Fruit fly (Drosophila melanogaster) whole organism, embryonic: ENCODE measurements around the gene lawc.

Experiments used
- Abd-B ChIP-seq: fragments of 200-800 bp; sonication (Bioruptor generic); optimal IDR thresholded peaks from 2 replicates; lab custom pipeline; 2018; ENCODE audit warnings: missing biosample characterization, mild to moderate bottlenecking, missing genetic modification characterization, moderate library complexity
- B-H1 ChIP-seq: fragments of 200-800 bp; sonication (Bioruptor generic); IDR thresholded peaks from 3 replicates; pipeline ENCODE4 v1.3.6; 2022; ENCODE audit warnings: missing biosample characterization, missing genetic modification characterization
- C15 ChIP-seq: fragments of 200-800 bp; sonication (Bioruptor generic); IDR thresholded peaks from 3 replicates; pipeline ENCODE4 v1.3.6; 2022; ENCODE audit warnings: missing biosample characterization, missing genetic modification characterization
- CG10147 ChIP-seq: fragments of 200-800 bp; sonication (Bioruptor generic); optimal IDR thresholded peaks from 2 replicates; lab custom pipeline; 2019; ENCODE audit warnings: missing biosample characterization, mild to moderate bottlenecking, missing genetic modification characterization, moderate library complexity
- CG10565 ChIP-seq: fragments of 200-800 bp; sonication (Bioruptor generic); optimal IDR thresholded peaks from 3 replicates; lab custom pipeline; 2016; ENCODE audit warnings: missing biosample characterization, mild to moderate bottlenecking, missing genetic modification characterization
- CG11093 ChIP-seq: fragments of 200-800 bp; sonication (Bioruptor generic); IDR thresholded peaks from 3 replicates; pipeline ENCODE4 v1.3.6; 2022; ENCODE audit warnings: missing biosample characterization, missing genetic modification characterization
- CG11504 ChIP-seq: fragments of 200-800 bp; sonication (Bioruptor generic); optimal IDR thresholded peaks from 3 replicates; lab custom pipeline; 2019; ENCODE audit warnings: missing biosample characterization, mild to moderate bottlenecking, missing genetic modification characterization, moderate library complexity
- CG11695 ChIP-seq: fragments of 200-800 bp; sonication (Bioruptor generic); IDR thresholded peaks from 3 replicates; pipeline ENCODE4 v1.3.6; 2022; ENCODE audit warnings: missing biosample characterization, missing genetic modification characterization
- CG12659 ChIP-seq: fragments of 200-800 bp; sonication (Bioruptor generic); optimal IDR thresholded peaks from 3 replicates; lab custom pipeline; 2017; ENCODE audit warnings: mild to moderate bottlenecking, missing biosample characterization, missing genetic modification reagents, missing genetic modification characterization
- CG12769 ChIP-seq: fragments of 200-800 bp; sonication (Bioruptor generic); optimal IDR thresholded peaks from 2 replicates; lab custom pipeline; 2019; ENCODE audit warnings: missing biosample characterization, mild to moderate bottlenecking, missing genetic modification characterization, moderate library complexity
- CG13624 ChIP-seq: fragments of 200-800 bp; sonication (Bioruptor generic); optimal IDR thresholded peaks from 2 replicates; lab custom pipeline; 2016; ENCODE audit warnings: missing biosample characterization, missing genetic modification characterization
- CG14667 ChIP-seq: fragments of 200-800 bp; sonication (Bioruptor generic); IDR thresholded peaks from 2 replicates; pipeline ENCODE4 v1.3.6; 2022; ENCODE audit warnings: missing biosample characterization, missing genetic modification characterization
- CG17568 ChIP-seq: fragments of 200-800 bp; sonication (Bioruptor generic); optimal IDR thresholded peaks from 2 replicates; lab custom pipeline; 2018; ENCODE audit warnings: missing biosample characterization, mild to moderate bottlenecking, missing genetic modification characterization, moderate library complexity
- CG17612 ChIP-seq: fragments of 200-800 bp; sonication (Bioruptor generic); IDR thresholded peaks from 2 replicates; pipeline ENCODE4 v1.3.6; 2022; ENCODE audit warnings: missing biosample characterization, missing genetic modification characterization
- CG18262 ChIP-seq: fragments of 200-800 bp; optimal IDR thresholded peaks from 3 replicates; lab custom pipeline; 2019; ENCODE audit warnings: missing biosample characterization, mild to moderate bottlenecking, missing genetic modification characterization, moderate library complexity
- CG2678 ChIP-seq: fragments of 200-800 bp; sonication (Bioruptor generic); optimal IDR thresholded peaks from 3 replicates; lab custom pipeline; 2019; ENCODE audit warnings: missing biosample characterization, mild to moderate bottlenecking, missing genetic modification characterization, moderate library complexity
- CG4404 ChIP-seq: fragments of 200-800 bp; sonication (Bioruptor generic); IDR thresholded peaks from 2 replicates; pipeline ENCODE4 v1.3.6; 2022; ENCODE audit warnings: missing biosample characterization, missing genetic modification characterization
- CG4707 ChIP-seq: fragments of 200-800 bp; sonication (Bioruptor generic); optimal IDR thresholded peaks from 2 replicates; lab custom pipeline; 2018; ENCODE audit warnings: missing biosample characterization, mild to moderate bottlenecking, missing genetic modification characterization, moderate library complexity
- CG4730 ChIP-seq: fragments of 200-800 bp; sonication (Bioruptor generic); IDR thresholded peaks from 2 replicates; pipeline ENCODE4 v1.3.6; 2022; ENCODE audit warnings: missing biosample characterization, missing genetic modification characterization
- CG4820 ChIP-seq: fragments of 200-800 bp; sonication (Bioruptor generic); optimal IDR thresholded peaks from 3 replicates; lab custom pipeline; 2016; ENCODE audit warnings: missing biosample characterization, missing genetic modification characterization
- CG6272 ChIP-seq: fragments of 200-800 bp; sonication (Bioruptor generic); IDR thresholded peaks from 2 replicates; pipeline ENCODE4 v1.3.6; 2022; ENCODE audit warnings: missing biosample characterization, missing genetic modification characterization
- CG6765 ChIP-seq: fragments of 200-800 bp; sonication (Bioruptor generic); optimal IDR thresholded peaks from 3 replicates; lab custom pipeline; 2017; ENCODE audit warnings: missing biosample characterization, mild to moderate bottlenecking, missing genetic modification characterization
- CG7357 ChIP-seq: fragments of 200-800 bp; sonication (Bioruptor generic); IDR thresholded peaks from 3 replicates; pipeline ENCODE4 v1.3.6; 2022; ENCODE audit warnings: missing biosample characterization, missing genetic modification characterization
- CG8281 ChIP-seq: fragments of 200-800 bp; sonication (Bioruptor generic); optimal IDR thresholded peaks from 2 replicates; lab custom pipeline; 2018; ENCODE audit warnings: missing biosample characterization, mild to moderate bottlenecking, missing genetic modification characterization, moderate library complexity
- CG9932 ChIP-seq: fragments of 200-800 bp; sonication (Bioruptor generic); IDR thresholded peaks from 2 replicates; pipeline ENCODE4 v1.3.6; 2022; ENCODE audit warnings: missing biosample characterization, missing genetic modification characterization
- CTCF ChIP-seq: fragments of 200-800 bp; sonication (Bioruptor generic); optimal IDR thresholded peaks from 2 replicates; lab custom pipeline; 2017; ENCODE audit warnings: missing biosample characterization, mild to moderate bottlenecking, missing genetic modification characterization, moderate library complexity
- D19A ChIP-seq: fragments of 200-800 bp; optimal IDR thresholded peaks from 3 replicates; lab custom pipeline; 2019; ENCODE audit warnings: missing biosample characterization, mild to moderate bottlenecking, missing genetic modification characterization, moderate library complexity
- Dbx ChIP-seq: fragments of 200-800 bp; sonication (Bioruptor generic); IDR thresholded peaks from 3 replicates; pipeline ENCODE4 v1.3.6; 2022; ENCODE audit warnings: missing biosample characterization, missing genetic modification characterization
- E2f1 ChIP-seq: fragments of 200-800 bp; sonication (Bioruptor generic); IDR thresholded peaks from 2 replicates; pipeline ENCODE4 v1.3.6; 2022; ENCODE audit warnings: missing biosample characterization, missing genetic modification characterization
- Eip74EF ChIP-seq, 2 experiments: fragments of 200-800 bp in 1 of 2; fragments of >200 bp in 1 of 2; sonication (Bioruptor generic) in 1 of 2; optimal IDR thresholded peaks; 2 replicates each; lab custom pipeline; 2017 to 2019; ENCODE audit warnings: missing biosample characterization in 2 of 2, missing genetic modification characterization in 2 of 2, mild to moderate bottlenecking in 1 of 2, moderate library complexity in 1 of 2
- Ets65A ChIP-seq: fragments of 200-800 bp; sonication (Bioruptor generic); peaks from one replicate; lab custom pipeline; 2016; ENCODE audit warnings: missing biosample characterization, missing genetic modification characterization
- HLH3B ChIP-seq: fragments of 200-800 bp; sonication (Bioruptor generic); IDR thresholded peaks from 2 replicates; pipeline ENCODE4 v1.3.6; 2022; ENCODE audit warnings: missing biosample characterization, missing genetic modification characterization
- Hr51 ChIP-seq, 2 experiments: fragments of 200-800 bp; sonication (Bioruptor generic); optimal IDR thresholded peaks; 2 replicates in 1 of 2; 3 replicates in 1 of 2; lab custom pipeline; 2016 to 2018; ENCODE audit warnings: missing biosample characterization in 2 of 2, missing genetic modification characterization in 2 of 2, mild to moderate bottlenecking in 1 of 2, moderate library complexity in 1 of 2
- Nf-YA ChIP-seq: fragments of 200-800 bp; sonication (Bioruptor generic); IDR thresholded peaks from 2 replicates; pipeline ENCODE4 v1.3.6; 2022; ENCODE audit warnings: missing biosample characterization, missing genetic modification characterization
- TFAM ChIP-seq: fragments of 200-800 bp; sonication (Bioruptor generic); optimal IDR thresholded peaks from 2 replicates; lab custom pipeline; 2017; ENCODE audit warnings: missing biosample characterization, missing genetic modification characterization, inconsistent platforms
- aop ChIP-seq: fragments of 200-800 bp; sonication (Bioruptor generic); IDR thresholded peaks from 2 replicates; pipeline ENCODE4 v1.3.6; 2022; ENCODE audit warnings: missing biosample characterization, missing genetic modification characterization
- az2 ChIP-seq: fragments of 200-800 bp; sonication (Bioruptor generic); optimal IDR thresholded peaks from 3 replicates; lab custom pipeline; 2016; ENCODE audit warnings: missing biosample characterization, missing genetic modification characterization
- bigmax ChIP-seq: fragments of 200-800 bp; sonication (Bioruptor generic); optimal IDR thresholded peaks from 2 replicates; lab custom pipeline; 2018; ENCODE audit warnings: missing biosample characterization, mild to moderate bottlenecking, missing genetic modification characterization
- crol ChIP-seq: fragments of 200-800 bp; sonication (Bioruptor generic); IDR thresholded peaks from 2 replicates; pipeline ENCODE4 v1.3.6; 2022; ENCODE audit warnings: missing biosample characterization, missing genetic modification characterization
- dimm ChIP-seq: fragments of 200-800 bp; sonication (Bioruptor generic); IDR thresholded peaks from 2 replicates; pipeline ENCODE4 v1.3.6; 2022; ENCODE audit warnings: missing biosample characterization, missing genetic modification characterization
- kay ChIP-seq: fragments of 200-800 bp; sonication (Bioruptor generic); optimal IDR thresholded peaks from 2 replicates; lab custom pipeline; 2016; ENCODE audit warnings: missing biosample characterization, missing genetic modification characterization
- knrl ChIP-seq: fragments of 200-800 bp; sonication (Bioruptor generic); IDR thresholded peaks from 3 replicates; pipeline ENCODE4 v1.3.6; 2022; ENCODE audit warnings: missing biosample characterization, missing genetic modification characterization; ENCODE audit not compliant: partially characterized antibody
- lab ChIP-seq: fragments of 200-800 bp; sonication (Bioruptor generic); optimal IDR thresholded peaks from 3 replicates; lab custom pipeline; 2017; ENCODE audit warnings: missing biosample characterization, missing genetic modification characterization, mild to moderate bottlenecking, moderate library complexity, missing genetic modification reagents
- lbe ChIP-seq: fragments of 200-800 bp; sonication (Bioruptor generic); optimal IDR thresholded peaks from 2 replicates; lab custom pipeline; 2016; ENCODE audit warnings: missing biosample characterization, mild to moderate bottlenecking, missing genetic modification characterization
- lmd ChIP-seq: fragments of 200-800 bp; sonication (Bioruptor generic); IDR thresholded peaks from 2 replicates; pipeline ENCODE4 v1.3.6; 2022; ENCODE audit warnings: missing biosample characterization, missing genetic modification characterization
- p53 ChIP-seq: fragments of 200-800 bp; sonication (Bioruptor generic); optimal IDR thresholded peaks from 2 replicates; lab custom pipeline; 2016; ENCODE audit warnings: missing biosample characterization, missing genetic modification characterization
- pum ChIP-seq: fragments of 200-800 bp; sonication (Bioruptor generic); optimal IDR thresholded peaks from 2 replicates; lab custom pipeline; 2016; ENCODE audit warnings: missing biosample characterization, missing genetic modification characterization
- ro ChIP-seq: fragments of 200-800 bp; sonication (Bioruptor generic); IDR thresholded peaks from 2 replicates; pipeline ENCODE4 v1.3.6; 2022; ENCODE audit warnings: missing biosample characterization, missing genetic modification characterization
- sd ChIP-seq: fragments of 200-800 bp; sonication (Bioruptor generic); optimal IDR thresholded peaks from 3 replicates; lab custom pipeline; 2018; ENCODE audit warnings: missing biosample characterization, mild to moderate bottlenecking, missing genetic modification characterization, moderate library complexity
- sr ChIP-seq: fragments of 200-800 bp; sonication (Bioruptor generic); IDR thresholded peaks from 3 replicates; pipeline ENCODE4 v1.3.6; 2022; ENCODE audit warnings: missing biosample characterization, missing genetic modification characterization
- toy ChIP-seq: fragments of 200-800 bp; sonication (Bioruptor generic); IDR thresholded peaks from 2 replicates; pipeline ENCODE4 v1.3.6; 2022; ENCODE audit warnings: missing biosample characterization, missing genetic modification characterization
- tup ChIP-seq: fragments of 200-800 bp; sonication (Bioruptor generic); optimal IDR thresholded peaks from 2 replicates; lab custom pipeline; 2016; ENCODE audit warnings: missing biosample characterization, mild to moderate bottlenecking, missing genetic modification characterization, moderate library complexity

lawc gene

dm6 chrX:8450214-8450904 lies 38.9 kb upstream of the lawc start (continued):
- TF ChIP-seq crol (GFP tag; lab: Robert Waterston, UW) (peak; percentile 73), ro (no peak), D19A (tag; lab: Kevin White, UChicago) (peak; percentile 85), Nf-YA (GFP tag; lab: Robert Waterston, UW) (no peak), CG9932 (GFP tag; lab: Robert Waterston, UW) (0 out of 2 replicates have a peak, but pooled peaks have one; percentile 18), CG4730 (GFP tag; lab: Robert Waterston, UW) (no peak), dimm (no peak), CG13624 (GFP tag; lab: Kevin White, UChicago) (no peak), CG10565 (no peak), CG11504 (tag; lab: Kevin White, UChicago) (peak; percentile 24), p53 (GFP tag; lab: Kevin White, UChicago) (no peak), CG18262 (tag; lab: Kevin White, UChicago) (no peak), pum (no peak), CG17612 (GFP tag; lab: Robert Waterston, UW) (no peak), kay (GFP tag; lab: Kevin White, UChicago) (peak; percentile 35), lab (peak; percentile 8), HLH3B (GFP tag; lab: Robert Waterston, UW) (no peak), TFAM (GFP tag; lab: Kevin White, UChicago) (no peak), sd (tag; lab: Kevin White, UChicago) (peak; percentile 78), CG7357 (GFP tag; lab: Robert Waterston, UW) (no peak), sr (GFP tag; lab: Robert Waterston, UW) (peak; percentile 43; the same call in 1 of the 3 replicates), B-H1 (GFP tag; lab: Robert Waterston, UW) (no peak), CG10147 (GFP tag; lab: Kevin White, UChicago) (no peak), CG4404 (no peak), CG11093 (GFP tag; lab: Robert Waterston, UW) (no peak), aop (no peak), Hr51 (GFP tag; optimal IDR thresholded peaks at IDR 0.05; lab: Kevin White, UChicago) (no peak), CTCF (GFP tag; lab: Kevin White, UChicago) (no peak), Abd-B (no peak), bigmax (no peak), CG6765 (GFP tag; lab: Kevin White, UChicago) (no peak), CG4820 (GFP tag; lab: Kevin White, UChicago) (no peak), CG14667 (GFP tag; lab: Robert Waterston, UW) (no peak), CG4707 (GFP tag; lab: Kevin White, UChicago) (no peak), toy (GFP tag; lab: Robert Waterston, UW) (no peak), CG17568 (GFP tag; lab: Kevin White, UChicago) (no peak), C15 (GFP tag; lab: Robert Waterston, UW) (no peak), Ets65A (GFP tag; lab: Kevin White, UChicago) (no peak), CG11695 (GFP tag; lab: Robert Waterston, UW) (no peak), Dbx (GFP tag; lab: Robert Waterston, UW) (no peak), CG12659 (GFP tag; lab: Kevin White, UChicago) (no peak), lmd (GFP tag; lab: Robert Waterston, UW) (no peak), CG12769 (tag; lab: Kevin White, UChicago) (no peak), knrl (GFP tag; lab: Robert Waterston, UW) (no peak), CG6272 (no peak), tup (GFP tag; lab: Kevin White, UChicago) (no peak), E2f1 (GFP tag; lab: Robert Waterston, UW) (no peak), CG2678 (tag; lab: Kevin White, UChicago) (peak; percentile 24), CG8281 (tag; lab: Kevin White, UChicago) (no peak), az2 (GFP tag; lab: Kevin White, UChicago) (no peak), lbe (GFP tag; lab: Kevin White, UChicago) (no peak), Eip74EF (GFP tag; optimal IDR thresholded peaks at IDR 0.05; lab: Kevin White, UChicago) (no peak)
